Worm (Caenorhabditis elegans): ENCODE measurements around the gene Y55F3AM.13.

Gene Y55F3AM.13

DNA sequence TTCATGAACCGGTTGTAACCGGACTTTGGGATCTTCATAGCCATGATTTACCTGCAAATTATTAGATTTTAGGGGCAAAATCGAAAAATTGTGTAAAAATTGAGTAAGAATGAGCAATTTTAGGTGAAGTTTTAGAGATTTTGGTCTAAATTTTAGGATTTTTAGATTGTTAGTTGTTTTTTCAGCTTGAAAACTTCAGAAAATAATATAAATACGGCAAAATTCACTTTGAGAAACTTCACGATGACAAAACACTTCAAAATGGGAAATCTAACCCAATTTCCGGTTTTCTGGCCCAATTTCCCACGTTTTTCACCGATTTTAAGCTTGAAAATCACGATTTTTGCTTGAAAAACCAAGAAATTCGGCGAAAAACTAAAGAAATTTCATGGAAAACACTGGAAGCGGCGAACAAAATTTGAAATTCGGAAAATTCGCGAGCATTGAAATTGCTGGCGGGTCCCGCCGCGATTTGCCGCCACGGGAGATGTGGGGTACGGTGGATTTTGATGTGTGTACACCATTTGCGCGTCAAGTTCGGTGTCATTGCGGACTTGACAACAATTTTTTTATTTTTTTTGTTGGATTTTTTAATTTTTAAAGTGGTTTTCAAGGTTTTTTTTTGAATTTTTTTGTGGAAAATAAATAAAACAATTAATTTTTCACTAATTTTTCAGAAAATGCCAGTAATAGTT lies 37.9 kb upstream of the Y55F3AM.13 start, which contains the start of the genes cct-8 and Y55F3AR.2:
Gene cct-8, minus strand, starts transcription at position 51 of the 695 bp plus-strand sequence.
Gene Y55F3AR.2, plus strand, starts transcription at position 672 of the 695 bp plus-strand sequence.
- peak; percentile 76 for TF ChIP-seq elt-2 (tag; optimal IDR thresholded peaks at IDR 0.05)
- TF ChIP-seq pha-4 (tag; optimal IDR thresholded peaks at IDR 0.05) = peak; percentile 97
- no peak for TF ChIP-seq nhr-28 (tag; optimal IDR thresholded peaks at IDR 0.05)
- TF ChIP-seq jun-1 (tag; optimal IDR thresholded peaks at IDR 0.05) = peak; percentile 95
- TF ChIP-seq R02D3.7 (tag; optimal IDR thresholded peaks at IDR 0.05) = peak; percentile 94
- peak; percentile 78 for TF ChIP-seq ama-1 (optimal IDR thresholded peaks at IDR 0.05)
- TF ChIP-seq fkh-2 (tag; optimal IDR thresholded peaks at IDR 0.05) = no peak
- peak; percentile 92 for TF ChIP-seq egl-5 (tag; optimal IDR thresholded peaks at IDR 0.05)
- TF ChIP-seq nhr-67 (tag; optimal IDR thresholded peaks at IDR 0.05) = peak; percentile 65
- TF ChIP-seq unc-39 (tag; optimal IDR thresholded peaks at IDR 0.05) = no peak
- peak; percentile 29 for TF ChIP-seq unc-62 (GFP tag; optimal IDR thresholded peaks at IDR 0.05)
- TF ChIP-seq elt-3 (tag; optimal IDR thresholded peaks at IDR 0.05) = peak in 1 of 3 experiments; percentile 55
- TF ChIP-seq nhr-23 (tag; optimal IDR thresholded peaks at IDR 0.05) = peak; percentile 98
- TF ChIP-seq nhr-77 (tag; optimal IDR thresholded peaks at IDR 0.05) = peak; percentile 91
- TF ChIP-seq ZK546.5 (tag; optimal IDR thresholded peaks at IDR 0.05) = peak; percentile 51
- TF ChIP-seq ceh-16 (tag; optimal IDR thresholded peaks at IDR 0.05) = peak; percentile 40
- peak; percentile 98 for TF ChIP-seq fkh-10 (GFP tag; optimal IDR thresholded peaks at IDR 0.05)
- no peak for TF ChIP-seq mml-1 (tag; optimal IDR thresholded peaks at IDR 0.05)
- TF ChIP-seq aly-2 (tag; optimal IDR thresholded peaks at IDR 0.05) = peak; percentile 78
- peak; percentile 84 for TF ChIP-seq snpc-4 (tag; optimal IDR thresholded peaks at IDR 0.05)
- TF ChIP-seq nhr-11 (tag; optimal IDR thresholded peaks at IDR 0.05) = no peak
- peak; percentile 94 for TF ChIP-seq tbx-2 (tag; optimal IDR thresholded peaks at IDR 0.05)
- TF ChIP-seq lin-39 (tag; optimal IDR thresholded peaks at IDR 0.05) = peak; percentile 97
- TF ChIP-seq ceh-82 (tag; optimal IDR thresholded peaks at IDR 0.05) = peak; percentile 89
- TF ChIP-seq nhr-12 (tag; optimal IDR thresholded peaks at IDR 0.05) = no peak
- TF ChIP-seq eor-1 (tag; optimal IDR thresholded peaks at IDR 0.05) = peak in 1 of 2 experiments; percentile 64
- TF ChIP-seq ztf-11 (tag; optimal IDR thresholded peaks at IDR 0.05) = no peak
- TF ChIP-seq lsy-12 (tag; optimal IDR thresholded peaks at IDR 0.05) = peak; percentile 99
- TF ChIP-seq nfya-1 (tag; optimal IDR thresholded peaks at IDR 0.05; ENCODE audit: insufficient read depth) = peak; percentile 99
- TF ChIP-seq nhr-25 (tag; optimal IDR thresholded peaks at IDR 0.05) = peak; percentile 91
- no peak for TF ChIP-seq daf-12 (tag; optimal IDR thresholded peaks at IDR 0.05)
- TF ChIP-seq sea-2 (GFP tag; optimal IDR thresholded peaks at IDR 0.05) = no peak
- peak; percentile 83 for TF ChIP-seq pqm-1 (tag; optimal IDR thresholded peaks at IDR 0.05)
- TF ChIP-seq fos-1 (tag; optimal IDR thresholded peaks at IDR 0.05) = no peak
- TF ChIP-seq elt-1 (tag; optimal IDR thresholded peaks at IDR 0.05) = peak; percentile 80
- TF ChIP-seq nhr-76 (tag; optimal IDR thresholded peaks at IDR 0.05) = peak; percentile 49
- TF ChIP-seq ztf-4 (tag; optimal IDR thresholded peaks at IDR 0.05) = peak; percentile 69
- TF ChIP-seq skn-1 (tag; optimal IDR thresholded peaks at IDR 0.05) = peak; percentile 92
- TF ChIP-seq zag-1 (tag; optimal IDR thresholded peaks at IDR 0.05) = peak; percentile 38
- TF ChIP-seq mdl-1 (tag; optimal IDR thresholded peaks at IDR 0.05) = no peak
- peak; percentile 97 for TF ChIP-seq nhr-43 (tag; optimal IDR thresholded peaks at IDR 0.05; ENCODE audit: poor library complexity, severe bottlenecking)
- peak; percentile 91 for TF ChIP-seq hmg-11 (tag; optimal IDR thresholded peaks at IDR 0.05)
- TF ChIP-seq nhr-237 (tag; optimal IDR thresholded peaks at IDR 0.05) = no peak
- peak; percentile 95 for TF ChIP-seq lin-15B (tag; optimal IDR thresholded peaks at IDR 0.05)
- TF ChIP-seq egl-27 (tag; optimal IDR thresholded peaks at IDR 0.05) = peak; percentile 83
- TF ChIP-seq ceh-28 (tag; optimal IDR thresholded peaks at IDR 0.05) = peak; percentile 93
- TF ChIP-seq ceh-9 (tag; optimal IDR thresholded peaks at IDR 0.05) = no peak

All from whole organism, L3 larva.